Worm (Caenorhabditis elegans) whole organism, L3 larva: ENCODE measurements around the gene K02D10.4.

Experiments used
- ZK546.5 ChIP-seq: sonication (generic microtip); optimal IDR thresholded peaks from 2 replicates; lab custom pipeline; 2017; ENCODE audit warnings: missing biosample characterization, missing genetic modification characterization
- aly-2 ChIP-seq: fragments of 150-350 bp; optimal IDR thresholded peaks from 2 replicates; lab custom pipeline; 2014; ENCODE audit warnings: missing biosample characterization, missing genetic modification characterization
- egl-5 ChIP-seq: fragments of 150-350 bp; optimal IDR thresholded peaks from 2 replicates; lab custom pipeline; 2017; ENCODE audit warnings: missing biosample characterization, missing genetic modification reagents, missing genetic modification characterization, inconsistent platforms
- elt-1 ChIP-seq: fragments of 150-350 bp; optimal IDR thresholded peaks from 2 replicates; lab custom pipeline; 2014; ENCODE audit warnings: missing biosample characterization, missing genetic modification characterization
- fkh-2 ChIP-seq: fragments of 150-350 bp; optimal IDR thresholded peaks from 2 replicates; lab custom pipeline; 2014; ENCODE audit warnings: missing biosample characterization, missing genetic modification reagents, missing genetic modification characterization
- lin-15B ChIP-seq: fragments of 150-350 bp; optimal IDR thresholded peaks from 2 replicates; lab custom pipeline; 2014; ENCODE audit warnings: missing biosample characterization, missing genetic modification characterization
- mdl-1 ChIP-seq: fragments of 150-350 bp; optimal IDR thresholded peaks from 2 replicates; lab custom pipeline; 2014; ENCODE audit warnings: missing biosample characterization, missing genetic modification characterization
- nhr-11 ChIP-seq: fragments of 150-350 bp; optimal IDR thresholded peaks from 2 replicates; lab custom pipeline; 2014; ENCODE audit warnings: missing biosample characterization, missing genetic modification characterization
- nhr-12 ChIP-seq: fragments of 150-350 bp; optimal IDR thresholded peaks from 2 replicates; lab custom pipeline; 2014; ENCODE audit warnings: missing biosample characterization, missing genetic modification characterization
- nhr-76 ChIP-seq: fragments of 150-350 bp; sonication (generic microtip); optimal IDR thresholded peaks from 5 replicates; lab custom pipeline; 2014; ENCODE audit warnings: missing biosample characterization, missing genetic modification characterization
- skn-1 ChIP-seq: fragments of 150-350 bp; optimal IDR thresholded peaks from 2 replicates; lab custom pipeline; 2014; ENCODE audit warnings: missing biosample characterization, missing genetic modification characterization
- snpc-4 ChIP-seq: fragments of 150-350 bp; optimal IDR thresholded peaks from 2 replicates; lab custom pipeline; 2014; ENCODE audit warnings: missing biosample characterization, missing genetic modification characterization
- unc-39 ChIP-seq: sonication (generic microtip); optimal IDR thresholded peaks from 4 replicates; lab custom pipeline; 2017; ENCODE audit warnings: missing biosample characterization, missing genetic modification characterization
- ztf-4 ChIP-seq: fragments of 150-350 bp; optimal IDR thresholded peaks from 2 replicates; lab custom pipeline; 2014; ENCODE audit warnings: missing biosample characterization, missing genetic modification characterization

ce11 chrIII:8731973-8732372, 47.8 kb downstream of the K02D10.4 start:
- TF ChIP-seq ZK546.5 (no peak), fkh-2 (tag; lab: Kevin White, UChicago) (no peak), egl-5 (no peak), skn-1 (no peak), snpc-4 (tag; lab: Kevin White, UChicago) (no peak), mdl-1 (tag; lab: Kevin White, UChicago) (no peak), ztf-4 (tag; lab: Kevin White, UChicago) (no peak), elt-1 (tag; lab: Kevin White, UChicago) (no peak), lin-15B (tag; lab: Kevin White, UChicago) (no peak), aly-2 (tag; lab: Kevin White, UChicago) (no peak), nhr-12 (tag; lab: Kevin White, UChicago) (no peak), unc-39 (tag; lab: Kevin White, UChicago) (no peak), nhr-11 (tag; lab: Kevin White, UChicago) (no peak), nhr-76 (tag; lab: Kevin White, UChicago) (no peak)
